Fruit fly (Drosophila melanogaster): Measurements from ENCODE around the gene Amnionless.
A peak's percentile ranks its signal among the peaks of the same experiment; 100 is the strongest.

Amnionless gene

DNA sequence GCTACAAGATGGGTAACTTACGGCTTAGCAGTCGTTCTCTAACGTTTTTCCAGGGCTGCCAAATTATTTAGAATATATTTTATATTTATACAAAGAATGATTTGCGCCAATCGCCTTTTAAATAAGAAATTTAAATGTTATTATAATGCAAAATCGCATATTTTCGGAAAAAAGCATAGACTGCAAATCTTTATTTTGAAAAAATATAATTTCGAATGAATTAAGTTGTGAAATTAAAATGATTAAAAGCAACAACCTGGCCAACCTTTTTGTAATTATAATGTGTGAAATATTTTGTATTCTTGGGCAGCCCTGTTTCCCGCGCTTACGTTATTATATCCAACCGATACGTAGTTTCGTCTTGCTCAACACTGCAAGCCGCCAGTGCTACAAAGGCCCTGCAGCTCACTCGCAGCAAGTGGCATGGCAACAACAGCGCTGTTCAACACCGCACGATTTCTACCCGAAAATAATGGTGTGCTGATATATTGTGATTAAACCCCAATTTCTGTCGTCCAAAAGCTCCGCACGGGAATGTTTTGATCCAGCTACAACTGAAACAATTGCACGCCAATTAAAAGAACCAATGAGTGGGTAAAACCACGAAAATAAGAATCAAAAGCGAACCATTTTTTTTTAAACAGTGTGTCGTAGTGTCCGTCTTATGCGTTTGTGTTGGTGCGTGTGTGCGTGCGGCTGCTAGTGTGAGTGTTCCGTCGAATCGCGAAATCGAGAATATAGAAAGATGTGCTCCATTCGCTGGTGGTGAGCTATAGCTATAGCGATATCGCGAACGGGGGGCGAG is 8.7 kb upstream of the Amnionless start, which contains the start of gene Pi3K21B (continued):
- TF ChIP-seq NfI (GFP tag; optimal IDR thresholded peaks at IDR 0.05), result peak; percentile 92
- TF ChIP-seq CG12104 (GFP tag; optimal IDR thresholded peaks at IDR 0.05), result peak; percentile 89
- peak; percentile 98 for TF ChIP-seq CG10267 (tag; optimal IDR thresholded peaks at IDR 0.05)
- TF ChIP-seq jumu (GFP tag; optimal IDR thresholded peaks at IDR 0.05), result peak; percentile 93
- peak; percentile 58 for TF ChIP-seq en (GFP tag; optimal IDR thresholded peaks at IDR 0.05)
- peak; percentile 79 for TF ChIP-seq Ada2b (GFP tag; IDR thresholded peaks at IDR 0.05)
- peak; percentile 91 for TF ChIP-seq chn (GFP tag; optimal IDR thresholded peaks at IDR 0.05)
- TF ChIP-seq gt (GFP tag; IDR thresholded peaks at IDR 0.05), result 0 out of 2 replicates have a peak, but pooled peaks have one; percentile 56
- peak; percentile 92 for TF ChIP-seq CG10543 (GFP tag; optimal IDR thresholded peaks at IDR 0.05)
- no peak for TF ChIP-seq usp (GFP tag; optimal IDR thresholded peaks at IDR 0.05)
- TF ChIP-seq CG6654 (GFP tag; optimal IDR thresholded peaks at IDR 0.05), result peak; percentile 65
- peak; percentile 89 for TF ChIP-seq maf-S (GFP tag; optimal IDR thresholded peaks at IDR 0.05)
- TF ChIP-seq CG13287 (GFP tag; IDR thresholded peaks at IDR 0.05; ENCODE audit: partially characterized antibody), result peak; percentile 44; the same call in 1 of the 2 replicates
- TF ChIP-seq CG31365 (tag; optimal IDR thresholded peaks at IDR 0.05), result no peak
- 0 out of 3 replicates have a peak, but pooled peaks have one; percentile 63 for TF ChIP-seq gce (GFP tag; IDR thresholded peaks at IDR 0.05)
- peak; percentile 61 for TF ChIP-seq Elba2 (GFP tag; optimal IDR thresholded peaks at IDR 0.05)
- peak; percentile 62 for TF ChIP-seq Sry-δ (GFP tag; optimal IDR thresholded peaks at IDR 0.05)
- TF ChIP-seq stwl (tag; optimal IDR thresholded peaks at IDR 0.05), result peak; percentile 93
- TF ChIP-seq CG33557 (GFP tag; optimal IDR thresholded peaks at IDR 0.05), result peak; percentile 86
- TF ChIP-seq CG2712 (tag; optimal IDR thresholded peaks at IDR 0.05), result peak; percentile 92
- TF ChIP-seq cad (GFP tag; optimal IDR thresholded peaks at IDR 0.05), result no peak
- TF ChIP-seq pfk (GFP tag; optimal IDR thresholded peaks at IDR 0.05), result peak; percentile 55
- peak; percentile 93 for TF ChIP-seq tio (GFP tag; optimal IDR thresholded peaks at IDR 0.05)
- peak; percentile 75 for TF ChIP-seq NC2α (GFP tag; optimal IDR thresholded peaks at IDR 0.05)
- TF ChIP-seq Sox100B (GFP tag; optimal IDR thresholded peaks at IDR 0.05), result peak; percentile 90
- peak; percentile 90 for TF ChIP-seq repo (GFP tag; optimal IDR thresholded peaks at IDR 0.05)
- TF ChIP-seq Vsx1 (GFP tag; optimal IDR thresholded peaks at IDR 0.05), result peak; percentile 61
- peak; percentile 87 for TF ChIP-seq Blimp-1 (GFP tag; optimal IDR thresholded peaks at IDR 0.05)
- peak; percentile 88 for TF ChIP-seq CG4820 (GFP tag; optimal IDR thresholded peaks at IDR 0.05)
- TF ChIP-seq sr (GFP tag; IDR thresholded peaks at IDR 0.05), result peak; percentile 52; the same call in 1 of the 3 replicates
- TF ChIP-seq CG11696 (GFP tag; IDR thresholded peaks at IDR 0.05), result no peak
- TF ChIP-seq CG12299 (tag; optimal IDR thresholded peaks at IDR 0.05), result peak; percentile 79
- peak; percentile 77 for TF ChIP-seq Sin3A (optimal IDR thresholded peaks at IDR 0.05)
- peak; percentile 59 for TF ChIP-seq CG8765 (GFP tag; IDR thresholded peaks at IDR 0.05)
- TF ChIP-seq CG16779 (GFP tag; IDR thresholded peaks at IDR 0.05), result peak; percentile 82
- TF ChIP-seq HLH54F (GFP tag; optimal IDR thresholded peaks at IDR 0.05), result peak; percentile 96
- peak; percentile 70 for TF ChIP-seq seq (GFP tag; IDR thresholded peaks at IDR 0.05)
- TF ChIP-seq CG1647 (GFP tag; optimal IDR thresholded peaks at IDR 0.05), result peak; percentile 95
- peak; percentile 76 for TF ChIP-seq CG1529 (GFP tag; optimal IDR thresholded peaks at IDR 0.05)
- TF ChIP-seq Rx (GFP tag; IDR thresholded peaks at IDR 0.05), result peak; percentile 84
- peak; percentile 86 for TF ChIP-seq Bdp1 (GFP tag; optimal IDR thresholded peaks at IDR 0.05)
- TF ChIP-seq kah (GFP tag; optimal IDR thresholded peaks at IDR 0.05), result peak; percentile 89
- TF ChIP-seq lab (GFP tag; optimal IDR thresholded peaks at IDR 0.05), result peak; percentile 92
- peak; percentile 91 for TF ChIP-seq CG7839 (tag; optimal IDR thresholded peaks at IDR 0.05)
- peak; percentile 77 for TF ChIP-seq CG4404 (GFP tag; IDR thresholded peaks at IDR 0.05)
- peak; percentile 87 for TF ChIP-seq Mad (GFP tag; optimal IDR thresholded peaks at IDR 0.05)
- TF ChIP-seq CG2199 (GFP tag; IDR thresholded peaks at IDR 0.05), result no peak
- TF ChIP-seq toy (GFP tag; IDR thresholded peaks at IDR 0.05), result 0 out of 2 replicates have a peak, but pooled peaks have one; percentile 43
- TF ChIP-seq stc (GFP tag; IDR thresholded peaks at IDR 0.05), result peak; percentile 66
- peak; percentile 80 for TF ChIP-seq CG11723 (GFP tag; optimal IDR thresholded peaks at IDR 0.05)
